Fruit fly (Drosophila melanogaster): ENCODE results near the gene Send2.

Send2 gene

DNA sequence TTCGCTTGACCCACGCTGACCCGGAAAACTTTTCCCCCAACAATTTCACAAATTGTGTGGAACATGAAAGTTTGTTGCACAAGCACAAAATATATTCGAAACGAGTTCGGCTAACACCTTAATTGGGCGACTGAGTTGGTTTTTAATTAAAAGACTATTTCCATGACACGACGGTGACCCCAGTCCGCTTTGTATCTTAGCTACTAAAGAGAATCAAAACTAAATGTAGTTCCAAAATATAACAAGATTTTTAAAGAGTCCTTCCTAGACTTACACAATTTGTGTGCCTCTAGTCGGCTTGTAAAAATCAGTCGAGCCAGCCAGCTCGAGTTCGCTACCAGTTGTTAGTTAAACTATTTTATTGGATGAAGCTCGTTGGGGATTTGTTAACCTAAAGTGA lies 8.5 kb downstream of the Send2 start, which contains the start of gene CG15286:
CG15286 (plus strand) TSS at position 301 of the 400 bp plus-strand sequence.
- TF ChIP-seq Sox15 (GFP tag; optimal IDR thresholded peaks at IDR 0.05) (no peak), CG11902 (GFP tag; optimal IDR thresholded peaks at IDR 0.05) (no peak), fd85E (GFP tag; optimal IDR thresholded peaks at IDR 0.05) (no peak), pdm3 (GFP tag; optimal IDR thresholded peaks at IDR 0.05) (no peak), CG7368 (GFP tag; optimal IDR thresholded peaks at IDR 0.05) (no peak), Hr4 (GFP tag; optimal IDR thresholded peaks at IDR 0.05) (no peak), CG6276 (GFP tag; optimal IDR thresholded peaks at IDR 0.05) (no peak), svp (GFP tag) (no peak), Eip75B (GFP tag; optimal IDR thresholded peaks at IDR 0.05) (no peak), CG16779 (tag; optimal IDR thresholded peaks at IDR 0.05) (no peak), CG6854 (GFP tag; optimal IDR thresholded peaks at IDR 0.05) (no peak), CG10631 (GFP tag; optimal IDR thresholded peaks at IDR 0.05) (no peak), achi (GFP tag; optimal IDR thresholded peaks at IDR 0.05) (no peak)

- TF ChIP-seq Blimp-1 (GFP tag; optimal IDR thresholded peaks at IDR 0.05) (no peak), CG8319 (GFP tag; optimal IDR thresholded peaks at IDR 0.05) (no peak), Sox102F (GFP tag; optimal IDR thresholded peaks at IDR 0.05) (no peak), CG9139 (GFP tag; optimal IDR thresholded peaks at IDR 0.05) (no peak), Sox14 (GFP tag; optimal IDR thresholded peaks at IDR 0.05) (no peak), eg (GFP tag; IDR thresholded peaks at IDR 0.05) (no peak)
These were observed 10.1 kb downstream of the Send2 start for dm6 chr2L:14336311-14336836.

- 0 out of 3 replicates have a peak, but pooled peaks have one; percentile 13 for TF ChIP-seq eg (GFP tag; IDR thresholded peaks at IDR 0.05)
- no peak for TF ChIP-seq CG11294 (GFP tag; IDR thresholded peaks at IDR 0.05)
- no peak for TF ChIP-seq CG4318 (GFP tag; optimal IDR thresholded peaks at IDR 0.05)
- TF ChIP-seq acj6 (GFP tag; optimal IDR thresholded peaks at IDR 0.05), result no peak
- no peak for TF ChIP-seq Eip78C (GFP tag)
- no peak for TF ChIP-seq CG9139 (GFP tag; optimal IDR thresholded peaks at IDR 0.05)
- TF ChIP-seq OdsH (GFP tag; optimal IDR thresholded peaks at IDR 0.05), result no peak
These were observed 12.5 kb downstream of the Send2 start, which contains the start of gene CG33090 for dm6 chr2L:14333965-14334364. TSS of gene CG33090 (plus strand) at chr2L:14334158.

DNA sequence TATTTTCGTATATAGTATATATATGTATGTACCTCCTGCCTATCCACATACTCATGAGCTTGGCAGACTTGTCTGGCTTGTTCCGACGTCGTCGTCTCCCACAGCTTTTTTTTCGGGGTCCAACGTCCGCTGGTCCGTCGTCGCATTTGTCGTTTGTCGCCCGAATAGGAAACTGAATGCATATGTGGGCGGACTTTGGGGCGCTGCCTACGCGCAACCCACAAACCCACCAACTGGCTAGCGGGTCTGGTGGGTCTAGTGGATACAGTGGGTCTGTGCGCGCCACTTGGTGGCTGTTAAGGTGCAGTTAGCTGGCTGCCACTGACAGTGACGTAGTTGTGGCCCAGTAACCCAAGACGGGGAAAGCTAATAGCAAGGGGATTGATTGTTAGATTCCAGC lies 27.5 kb downstream of the Send2 start:
- TF ChIP-seq Eip75B (GFP tag; optimal IDR thresholded peaks at IDR 0.05) (no peak), Eip93F (GFP tag; optimal IDR thresholded peaks at IDR 0.05) (no peak), CG6854 (GFP tag; optimal IDR thresholded peaks at IDR 0.05) (no peak)

DNA sequence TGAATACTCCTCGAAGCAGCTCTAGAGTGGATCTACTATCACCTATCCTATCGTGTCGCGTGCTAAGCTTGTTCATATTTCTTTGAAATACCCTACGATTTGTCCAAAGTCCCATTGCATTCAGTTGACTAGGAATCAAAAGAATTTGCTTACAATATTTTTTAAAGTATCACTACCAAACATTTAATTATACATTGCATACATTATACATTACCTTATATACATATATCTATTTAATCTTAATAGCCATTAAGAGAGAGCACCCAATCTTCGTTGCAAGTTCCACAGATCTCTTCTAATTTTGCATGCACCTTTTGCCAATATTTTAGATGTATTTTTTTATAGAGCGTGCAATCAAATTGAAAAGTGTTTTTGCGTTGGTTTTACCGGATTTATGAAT lies 27.9 kb downstream of the Send2 start:
- TF ChIP-seq CG4318 (GFP tag; optimal IDR thresholded peaks at IDR 0.05) (peak; percentile 75), Met (GFP tag; optimal IDR thresholded peaks at IDR 0.05) (no peak), Smox (GFP tag; optimal IDR thresholded peaks at IDR 0.05) (no peak), CG11294 (GFP tag; IDR thresholded peaks at IDR 0.05) (no peak), dsx (GFP tag; optimal IDR thresholded peaks at IDR 0.05; ENCODE audit: poor library complexity, severe bottlenecking) (no peak), Sox102F (GFP tag; optimal IDR thresholded peaks at IDR 0.05) (no peak), CG15336 (GFP tag; IDR thresholded peaks at IDR 0.05) (peak; percentile 87), salr (GFP tag; optimal IDR thresholded peaks at IDR 0.05) (peak in 1 of 2 experiments; percentile 40), Ets96B (tag; optimal IDR thresholded peaks at IDR 0.05) (no peak), net (GFP tag; optimal IDR thresholded peaks at IDR 0.05) (no peak), CG6808 (GFP tag; optimal IDR thresholded peaks at IDR 0.05) (no peak), CG11762 (GFP tag; optimal IDR thresholded peaks at IDR 0.05; ENCODE audit: insufficient read depth) (no peak), Eip93F (GFP tag; optimal IDR thresholded peaks at IDR 0.05) (no peak), lz (GFP tag; optimal IDR thresholded peaks at IDR 0.05) (no peak), acj6 (GFP tag; optimal IDR thresholded peaks at IDR 0.05) (no peak), CG8319 (GFP tag; optimal IDR thresholded peaks at IDR 0.05) (no peak), achi (GFP tag; optimal IDR thresholded peaks at IDR 0.05) (peak; percentile 40), CG10669 (GFP tag; optimal IDR thresholded peaks at IDR 0.05) (no peak), CG3919 (GFP tag; optimal IDR thresholded peaks at IDR 0.05) (no peak), CG1621 (tag; optimal IDR thresholded peaks at IDR 0.05) (no peak), Hr38 (GFP tag; optimal IDR thresholded peaks at IDR 0.05) (no peak), Hr4 (GFP tag; optimal IDR thresholded peaks at IDR 0.05) (peak; percentile 81), CG10631 (GFP tag; optimal IDR thresholded peaks at IDR 0.05) (peak; percentile 9), Gug (GFP tag; IDR thresholded peaks at IDR 0.05) (peak; percentile 42), CG16779 (tag; optimal IDR thresholded peaks at IDR 0.05) (no peak), Eip75B (GFP tag; optimal IDR thresholded peaks at IDR 0.05) (no peak), fd85E (GFP tag; optimal IDR thresholded peaks at IDR 0.05) (no peak), CG9139 (GFP tag; optimal IDR thresholded peaks at IDR 0.05) (no peak), CG6163 (GFP tag; IDR thresholded peaks at IDR 0.05) (peak; percentile 43; the same call in 1 of the 3 replicates), ss (GFP tag; optimal IDR thresholded peaks at IDR 0.05) (no peak)

All from whole organism, prepupa.